Fruit fly (Drosophila melanogaster) Kc167 (cell line): ENCODE results near the gene CG32259.

Source experiments
- Myc ChIP-seq: fragments of >200 bp; optimal IDR thresholded peaks from 2 replicates; lab custom pipeline; 2017; ENCODE audit warnings: missing external identifiers
- Sin3A ChIP-seq: fragments of >200 bp; optimal IDR thresholded peaks from 2 replicates; lab custom pipeline; 2018; ENCODE audit warnings: missing external identifiers
- h ChIP-seq: fragments of >200 bp; optimal IDR thresholded peaks from 3 replicates; lab custom pipeline; 2018; ENCODE audit warnings: missing external identifiers
- ttk ChIP-seq: sonication (Bioruptor generic); optimal IDR thresholded peaks from 2 replicates; lab custom pipeline; 2017; ENCODE audit warnings: missing external identifiers

DNA sequence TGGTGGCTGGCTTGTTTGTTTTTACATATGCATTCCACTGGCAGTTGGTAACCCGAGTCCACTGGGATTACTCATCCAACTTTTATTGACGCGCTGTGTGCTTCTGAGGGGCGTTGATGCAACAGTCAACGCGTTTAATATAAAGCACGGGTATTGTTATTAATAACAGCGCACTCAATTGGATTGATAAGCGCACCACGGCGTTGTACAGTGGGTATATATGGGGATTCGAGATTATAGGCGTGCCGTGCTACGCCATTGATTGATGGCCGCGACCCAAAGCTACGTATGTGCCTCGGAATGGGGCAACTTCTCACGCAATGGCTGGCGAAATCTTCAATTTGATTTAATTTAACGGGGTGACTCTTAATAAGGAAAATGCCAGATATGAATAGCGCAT is 38.0 kb downstream of the CG32259 start:
- no peak for TF ChIP-seq h
- no peak for TF ChIP-seq Myc (lab: Kevin White, UChicago)
- TF ChIP-seq ttk (lab: Kevin White, UChicago) = no peak
- no peak for TF ChIP-seq Sin3A (lab: Kevin White, UChicago)
